Fruit fly (Drosophila melanogaster) whole organism, pupa: ENCODE data around the gene CG46317.
A peak's percentile ranks its signal among the peaks of the same experiment; 100 is the strongest.

Experiments used
- CG15710 ChIP-seq: fragments of 200-800 bp; sonication (Bioruptor generic); optimal IDR thresholded peaks from 2 replicates; lab custom pipeline; 2018; ENCODE audit warnings: missing biosample characterization, mild to moderate bottlenecking, missing genetic modification characterization, moderate library complexity
- CG4496 ChIP-seq: fragments of 200-800 bp; sonication (Bioruptor generic); IDR thresholded peaks from 3 replicates; pipeline ENCODE4 v1.3.6; 2022; ENCODE audit warnings: missing biosample characterization, missing genetic modification characterization
- CG8159 ChIP-seq: fragments of 200-800 bp; sonication (Bioruptor generic); optimal IDR thresholded peaks from 3 replicates; lab custom pipeline; 2018; ENCODE audit warnings: missing biosample characterization, mild to moderate bottlenecking, missing genetic modification characterization, moderate library complexity
- gl ChIP-seq: fragments of 200-800 bp; sonication (Bioruptor generic); optimal IDR thresholded peaks from 2 replicates; lab custom pipeline; 2018; ENCODE audit warnings: missing biosample characterization, mild to moderate bottlenecking, missing genetic modification characterization

- TF ChIP-seq gl (tag; lab: Kevin White, UChicago): no peak
- peak; percentile 9 for TF ChIP-seq CG15710 (tag; lab: Kevin White, UChicago)
- peak; percentile 30; the same call in 2 of the 3 replicates for TF ChIP-seq CG4496 (GFP tag; lab: Robert Waterston, UW)
- peak; percentile 43 for TF ChIP-seq CG8159 (tag; lab: Kevin White, UChicago)
These were observed 49.6 kb upstream of the CG46317 start for dm6 chrX:14211250-14211944.
